Fruit fly (Drosophila melanogaster) whole organism, embryonic: ENCODE data around the gene CG4210.

Source experiments
- BEAF-32 ChIP-seq: fragments of 200-800 bp; sonication (Bioruptor generic); optimal IDR thresholded peaks from 3 replicates; lab custom pipeline; 2017; ENCODE audit warnings: missing biosample characterization, missing genetic modification characterization, mild to moderate bottlenecking, moderate library complexity, missing genetic modification reagents
- CG10654 ChIP-seq: fragments of 200-800 bp; sonication (Bioruptor generic); optimal IDR thresholded peaks from 2 replicates; lab custom pipeline; 2016; ENCODE audit warnings: missing biosample characterization, missing genetic modification characterization
- CG11723 ChIP-seq: fragments of 200-800 bp; sonication (Bioruptor generic); optimal IDR thresholded peaks from 2 replicates; lab custom pipeline; 2017; ENCODE audit warnings: missing biosample characterization, mild to moderate bottlenecking, missing genetic modification characterization
- CG13775 ChIP-seq: fragments of 200-800 bp; sonication (Bioruptor generic); optimal IDR thresholded peaks from 3 replicates; lab custom pipeline; 2017; ENCODE audit warnings: missing biosample characterization, mild to moderate bottlenecking, missing genetic modification characterization
- CG14014 ChIP-seq: fragments of 200-800 bp; sonication (Bioruptor generic); IDR thresholded peaks from 2 replicates; pipeline ENCODE4 v1.3.6; 2022; ENCODE audit warnings: missing biosample characterization, missing genetic modification characterization
- CG15696 ChIP-seq: fragments of 200-800 bp; sonication (Bioruptor generic); optimal IDR thresholded peaks from 2 replicates; lab custom pipeline; 2019; ENCODE audit warnings: missing biosample characterization, mild to moderate bottlenecking, missing genetic modification characterization, moderate library complexity
- CG1603 ChIP-seq: fragments of 200-800 bp; sonication (Bioruptor generic); optimal IDR thresholded peaks from 2 replicates; lab custom pipeline; 2019; ENCODE audit warnings: missing biosample characterization, mild to moderate bottlenecking, missing genetic modification characterization, moderate library complexity
- CG17359 ChIP-seq: fragments of 200-800 bp; sonication (Bioruptor generic); optimal IDR thresholded peaks from 3 replicates; lab custom pipeline; 2018; ENCODE audit warnings: missing biosample characterization, mild to moderate bottlenecking, missing genetic modification characterization, moderate library complexity
- CG17612 ChIP-seq: fragments of 200-800 bp; sonication (Bioruptor generic); IDR thresholded peaks from 2 replicates; pipeline ENCODE4 v1.3.6; 2022; ENCODE audit warnings: missing biosample characterization, missing genetic modification characterization
- CG17802 ChIP-seq: fragments of 200-800 bp; sonication (Bioruptor generic); optimal IDR thresholded peaks from 2 replicates; lab custom pipeline; 2018; ENCODE audit warnings: missing biosample characterization, mild to moderate bottlenecking, missing genetic modification characterization, moderate library complexity
- CG18619 ChIP-seq: fragments of 200-800 bp; sonication (Bioruptor generic); optimal IDR thresholded peaks from 3 replicates; lab custom pipeline; 2017; ENCODE audit warnings: missing biosample characterization, mild to moderate bottlenecking, missing genetic modification characterization
- CG3995 ChIP-seq: fragments of 200-800 bp; sonication (Bioruptor generic); optimal IDR thresholded peaks from 3 replicates; lab custom pipeline; 2016; ENCODE audit warnings: missing biosample characterization, missing genetic modification characterization
- CG4328 ChIP-seq: fragments of 200-800 bp; sonication (Bioruptor generic); optimal IDR thresholded peaks from 3 replicates; lab custom pipeline; 2017; ENCODE audit warnings: missing biosample characterization, missing genetic modification reagents, missing genetic modification characterization
- CG6689 ChIP-seq: fragments of 200-800 bp; sonication (Bioruptor generic); IDR thresholded peaks from 2 replicates; pipeline ENCODE4 v1.3.6; 2022; ENCODE audit warnings: missing biosample characterization, missing genetic modification characterization
- CG6791 ChIP-seq: fragments of 200-800 bp; sonication (Bioruptor generic); IDR thresholded peaks from 3 replicates; pipeline ENCODE4 v1.3.6; 2022; ENCODE audit warnings: missing biosample characterization, missing genetic modification characterization; ENCODE audit not compliant: partially characterized antibody
- CG7271 ChIP-seq: fragments of 200-800 bp; sonication (Bioruptor generic); optimal IDR thresholded peaks from 2 replicates; lab custom pipeline; 2018; ENCODE audit warnings: missing biosample characterization, mild to moderate bottlenecking, missing genetic modification characterization, moderate library complexity
- Eip74EF ChIP-seq, 2 experiments: fragments of 200-800 bp in 1 of 2; fragments of >200 bp in 1 of 2; sonication (Bioruptor generic) in 1 of 2; optimal IDR thresholded peaks; 2 replicates each; lab custom pipeline; 2017 to 2019; ENCODE audit warnings: missing biosample characterization in 2 of 2, missing genetic modification characterization in 2 of 2, mild to moderate bottlenecking in 1 of 2, moderate library complexity in 1 of 2
- Hey ChIP-seq: fragments of 200-800 bp; sonication (Bioruptor generic); optimal IDR thresholded peaks from 3 replicates; lab custom pipeline; 2018; ENCODE audit warnings: missing biosample characterization, mild to moderate bottlenecking, missing genetic modification characterization
- HmgZ ChIP-seq: fragments of 200-800 bp; sonication (Bioruptor generic); optimal IDR thresholded peaks from 2 replicates; lab custom pipeline; 2018; ENCODE audit warnings: missing biosample characterization, mild to moderate bottlenecking, missing genetic modification characterization
- Lhr ChIP-seq: fragments of 200-800 bp; sonication (Bioruptor generic); optimal IDR thresholded peaks from 3 replicates; lab custom pipeline; 2017; ENCODE audit warnings: mild to moderate bottlenecking, missing biosample characterization, missing genetic modification reagents, missing genetic modification characterization
- Nf-YA ChIP-seq: fragments of 200-800 bp; sonication (Bioruptor generic); IDR thresholded peaks from 2 replicates; pipeline ENCODE4 v1.3.6; 2022; ENCODE audit warnings: missing biosample characterization, missing genetic modification characterization
- Rx ChIP-seq: fragments of 200-800 bp; sonication (Bioruptor generic); IDR thresholded peaks from 2 replicates; pipeline ENCODE4 v1.3.6; 2022; ENCODE audit warnings: missing biosample characterization, missing genetic modification characterization
- Sry-β ChIP-seq: fragments of 200-800 bp; sonication (Bioruptor generic); optimal IDR thresholded peaks from 2 replicates; lab custom pipeline; 2018; ENCODE audit warnings: missing biosample characterization, mild to moderate bottlenecking, missing genetic modification characterization, moderate library complexity
- Taf1 ChIP-seq: fragments of 200-800 bp; sonication (Bioruptor generic); IDR thresholded peaks from 2 replicates; pipeline ENCODE4 v1.3.6; 2022; ENCODE audit warnings: missing biosample characterization, missing genetic modification characterization
- ac ChIP-seq: fragments of 200-800 bp; sonication (Bioruptor generic); optimal IDR thresholded peaks from 3 replicates; lab custom pipeline; 2017; ENCODE audit warnings: missing biosample characterization, mild to moderate bottlenecking, missing genetic modification characterization
- cg ChIP-seq: fragments of 200-800 bp; sonication (Bioruptor generic); optimal IDR thresholded peaks from 3 replicates; lab custom pipeline; 2019; ENCODE audit warnings: missing biosample characterization, mild to moderate bottlenecking, missing genetic modification characterization, moderate library complexity
- chinmo ChIP-seq: fragments of 200-800 bp; sonication (Bioruptor generic); IDR thresholded peaks from 4 replicates; pipeline ENCODE4 v1.3.6; 2022; ENCODE audit warnings: missing biosample characterization, missing genetic modification characterization; ENCODE audit not compliant: partially characterized antibody
- chm ChIP-seq: fragments of 200-800 bp; sonication (Bioruptor generic); IDR thresholded peaks from 2 replicates; pipeline ENCODE4 v1.3.6; 2022; ENCODE audit warnings: missing biosample characterization, missing genetic modification characterization
- da ChIP-seq: fragments of 200-800 bp; sonication (Bioruptor generic); optimal IDR thresholded peaks from 2 replicates; lab custom pipeline; 2016; ENCODE audit warnings: missing biosample characterization, missing genetic modification characterization
- dati ChIP-seq: fragments of 200-800 bp; sonication (Bioruptor generic); IDR thresholded peaks from 2 replicates; pipeline ENCODE4 v1.3.6; 2022; ENCODE audit warnings: missing biosample characterization, missing genetic modification characterization
- en ChIP-seq: fragments of 200-800 bp; sonication (Bioruptor generic); optimal IDR thresholded peaks from 2 replicates; lab custom pipeline; 2016; ENCODE audit warnings: missing biosample characterization, missing genetic modification characterization
- gro ChIP-seq: fragments of 200-800 bp; sonication (Bioruptor generic); optimal IDR thresholded peaks from 2 replicates; lab custom pipeline; 2016; ENCODE audit warnings: missing biosample characterization, missing genetic modification characterization
- ken ChIP-seq: fragments of 200-800 bp; sonication (Bioruptor generic); IDR thresholded peaks from 3 replicates; pipeline ENCODE4 v1.3.6; 2022; ENCODE audit warnings: missing biosample characterization, missing genetic modification characterization
- kni ChIP-seq: fragments of 200-800 bp; sonication (Bioruptor generic); optimal IDR thresholded peaks from 3 replicates; lab custom pipeline; 2017; ENCODE audit warnings: mild to moderate bottlenecking, missing biosample characterization, missing genetic modification reagents, missing genetic modification characterization
- peb ChIP-seq: fragments of 200-800 bp; sonication (Bioruptor generic); IDR thresholded peaks from 2 replicates; pipeline ENCODE4 v1.3.6; 2022; ENCODE audit warnings: missing biosample characterization, missing genetic modification characterization
- prd ChIP-seq, 3 experiments: fragments of >200 bp in 2 of 3; fragments of 200-800 bp in 1 of 3; sonication (Bioruptor generic) in 1 of 3; optimal IDR thresholded peaks in 2 of 3; IDR thresholded peaks in 1 of 3; 2 replicates in 2 of 3; 3 replicates in 1 of 3; pipeline versions ENCODE4 v1.3.6 to Lab custom; 2017 to 2022; ENCODE audit warnings: missing biosample characterization in 1 of 3, missing genetic modification characterization in 1 of 3
- psq ChIP-seq: fragments of 200-800 bp; sonication (Bioruptor generic); optimal IDR thresholded peaks from 2 replicates; lab custom pipeline; 2017; ENCODE audit warnings: missing biosample characterization, missing genetic modification characterization
- pum ChIP-seq: fragments of 200-800 bp; sonication (Bioruptor generic); optimal IDR thresholded peaks from 2 replicates; lab custom pipeline; 2016; ENCODE audit warnings: missing biosample characterization, missing genetic modification characterization
- pzg ChIP-seq: fragments of 200-800 bp; sonication (Bioruptor generic); optimal IDR thresholded peaks from 3 replicates; lab custom pipeline; 2018; ENCODE audit warnings: missing biosample characterization, mild to moderate bottlenecking, missing genetic modification characterization, moderate library complexity
- row ChIP-seq: fragments of 200-800 bp; sonication (Bioruptor generic); IDR thresholded peaks from 3 replicates; pipeline ENCODE4 v1.3.6; 2022; ENCODE audit warnings: missing biosample characterization, missing genetic modification characterization
- salm ChIP-seq: fragments of 200-800 bp; sonication (Bioruptor generic); optimal IDR thresholded peaks from 2 replicates; lab custom pipeline; 2018; ENCODE audit warnings: missing biosample characterization, mild to moderate bottlenecking, missing genetic modification characterization
- sd ChIP-seq: fragments of 200-800 bp; sonication (Bioruptor generic); optimal IDR thresholded peaks from 3 replicates; lab custom pipeline; 2018; ENCODE audit warnings: missing biosample characterization, mild to moderate bottlenecking, missing genetic modification characterization, moderate library complexity
- sug ChIP-seq: fragments of 200-800 bp; optimal IDR thresholded peaks from 2 replicates; lab custom pipeline; 2019; ENCODE audit warnings: missing biosample characterization, mild to moderate bottlenecking, missing genetic modification characterization, moderate library complexity
- tna ChIP-seq: fragments of 200-800 bp; sonication (Bioruptor generic); IDR thresholded peaks from 2 replicates; pipeline ENCODE4 v1.3.6; 2022; ENCODE audit warnings: missing biosample characterization, missing genetic modification characterization; ENCODE audit not compliant: partially characterized antibody
- twi ChIP-seq: fragments of 200-800 bp; optimal IDR thresholded peaks from 2 replicates; lab custom pipeline; 2019; ENCODE audit warnings: missing biosample characterization, mild to moderate bottlenecking, missing genetic modification characterization, moderate library complexity
- zen ChIP-seq: fragments of 200-800 bp; sonication (Bioruptor generic); optimal IDR thresholded peaks from 3 replicates; lab custom pipeline; 2018; ENCODE audit warnings: missing biosample characterization, mild to moderate bottlenecking, missing genetic modification characterization, moderate library complexity

CG4210 gene

dm6 chr3R:15206273-15206672 is 7.5 kb upstream of the CG4210 start, which contains the start of gene Spn88Ea (continued):
- TF ChIP-seq tna (peak; percentile 23; the same call in 1 of the 2 replicates), Lhr (GFP tag; lab: Kevin White, UChicago) (no peak), Sry-β (GFP tag; lab: Kevin White, UChicago) (no peak), CG17359 (tag; lab: Kevin White, UChicago) (peak; percentile 16), en (GFP tag; lab: Kevin White, UChicago) (no peak), CG18619 (no peak), BEAF-32 (peak; percentile 40), gro (peak; percentile 22), CG17802 (tag; lab: Kevin White, UChicago) (peak; percentile 32), CG14014 (GFP tag; lab: Robert Waterston, UW) (0 out of 2 replicates have a peak, but pooled peaks have one; percentile 22), CG1603 (tag; lab: Kevin White, UChicago) (peak; percentile 37), pzg (peak; percentile 26), CG3995 (GFP tag; lab: Kevin White, UChicago) (peak; percentile 96), CG6791 (GFP tag; lab: Robert Waterston, UW) (peak; percentile 7; the same call in 1 of the 3 replicates), HmgZ (tag; lab: Kevin White, UChicago) (no peak), cg (GFP tag; lab: Kevin White, UChicago) (no peak), psq (GFP tag; lab: Kevin White, UChicago) (no peak), chinmo (GFP tag; lab: Robert Waterston, UW) (peak; percentile 76; the same call in 2 of the 4 replicates), row (GFP tag; lab: Robert Waterston, UW) (peak; percentile 57), Taf1 (GFP tag; lab: Robert Waterston, UW) (no peak)

dm6 chr3R:15208712-15209499 is 4.9 kb upstream of the CG4210 start, which contains the start of the genes Spn88Eb and Mau2:
TSS of gene Spn88Eb (minus strand) at chr3R:15208762.
TSS of gene Mau2 (plus strand) at chr3R:15209204.
- TF ChIP-seq salm (tag; lab: Kevin White, UChicago) (no peak), ken (GFP tag; lab: Robert Waterston, UW) (peak; percentile 82), sug (tag; lab: Kevin White, UChicago) (peak; percentile 80), CG10654 (peak; percentile 34), kni (GFP tag; lab: Kevin White, UChicago) (no peak), da (no peak), chm (GFP tag; lab: Robert Waterston, UW) (peak; percentile 52; the same call in 1 of the 2 replicates), dati (GFP tag; lab: Robert Waterston, UW) (no peak), sd (no peak), twi (tag; lab: Kevin White, UChicago) (no peak), CG4328 (GFP tag; lab: Kevin White, UChicago) (peak; percentile 43), CG13775 (GFP tag; lab: Kevin White, UChicago) (peak; percentile 18), CG11723 (GFP tag; lab: Kevin White, UChicago) (no peak), zen (tag; lab: Kevin White, UChicago) (peak; percentile 63), Rx (GFP tag; lab: Robert Waterston, UW) (peak; percentile 67), Hey (tag; lab: Kevin White, UChicago) (no peak), prd (optimal IDR thresholded peaks at IDR 0.05; lab: Kevin White, UChicago) (no peak), prd (GFP tag; IDR thresholded peaks at IDR 0.05; lab: Robert Waterston, UW) (peak; percentile 80), CG15696 (tag; lab: Kevin White, UChicago) (peak; percentile 48), CG17612 (peak; percentile 53; the same call in 1 of the 2 replicates), CG6689 (GFP tag; lab: Robert Waterston, UW) (0 out of 2 replicates have a peak, but pooled peaks have one; percentile 34), ac (GFP tag; lab: Kevin White, UChicago) (no peak), HmgZ (tag; lab: Kevin White, UChicago) (peak; percentile 58), pum (peak; percentile 47), CG7271 (tag; lab: Kevin White, UChicago) (no peak), Sry-β (GFP tag; lab: Kevin White, UChicago) (peak; percentile 85), Eip74EF (GFP tag; optimal IDR thresholded peaks at IDR 0.05; lab: Kevin White, UChicago) (no peak), peb (0 out of 2 replicates have a peak, but pooled peaks have one; percentile 33), Nf-YA (GFP tag; lab: Robert Waterston, UW) (0 out of 2 replicates have a peak, but pooled peaks have one; percentile 30)
